Worm (Caenorhabditis elegans): ENCODE results near the gene Y75B12B.1.

Gene Y75B12B.1

ce11 chrV:15189567-15189966 is 5.1 kb downstream of the Y75B12B.1 start, which contains the start of gene cyn-3 (continued):
- TF ChIP-seq nhr-77 (tag; optimal IDR thresholded peaks at IDR 0.05) (peak; percentile 82), nhr-11 (tag; optimal IDR thresholded peaks at IDR 0.05) (peak; percentile 69), zip-2 (tag; optimal IDR thresholded peaks at IDR 0.05) (no peak), vab-7 (GFP tag; IDR thresholded peaks at IDR 0.05) (no peak), mdt-29 (GFP tag; IDR thresholded peaks at IDR 0.05) (0 out of 2 replicates have a peak, but pooled peaks have one; percentile 20), mep-1 (tag; optimal IDR thresholded peaks at IDR 0.05) (peak; percentile 86), nhr-6 (tag; optimal IDR thresholded peaks at IDR 0.05) (peak; percentile 99), aha-1 (tag) (peak; percentile 18), mdl-1 (tag; optimal IDR thresholded peaks at IDR 0.05) (peak in 1 of 2 experiments; percentile 31), unc-62 (GFP tag; optimal IDR thresholded peaks at IDR 0.05 in 1 of 2) (peak in 1 of 2 experiments; percentile 85), unc-62 (tag; optimal IDR thresholded peaks at IDR 0.05) (no peak), lin-38 (GFP tag; IDR thresholded peaks at IDR 0.05) (peak; percentile 98), unc-130 (GFP tag; optimal IDR thresholded peaks at IDR 0.05) (peak; percentile 31), dve-1 (tag; optimal IDR thresholded peaks at IDR 0.05; ENCODE audit: insufficient read depth) (peak; percentile 92), mxl-3 (GFP tag; optimal IDR thresholded peaks at IDR 0.05) (no peak), madf-9 (GFP tag; conservative IDR thresholded peaks at IDR 0.05) (no peak), daf-12 (tag; optimal IDR thresholded peaks at IDR 0.05) (no peak), nhr-111 (GFP tag; optimal IDR thresholded peaks at IDR 0.05) (no peak), rbr-2 (tag; optimal IDR thresholded peaks at IDR 0.05) (peak; percentile 81), ctbp-1 (GFP tag; IDR thresholded peaks at IDR 0.05) (peak; percentile 67), hlh-30 (tag; optimal IDR thresholded peaks at IDR 0.05; ENCODE audit: insufficient read depth) (peak; percentile 79), dmd-6 (GFP tag; IDR thresholded peaks at IDR 0.05) (peak; percentile 66), duxl-1 (tag; optimal IDR thresholded peaks at IDR 0.05; ENCODE audit: poor library complexity) (peak; percentile 51)

ce11 chrV:15190903-15191302 is 6.4 kb downstream of the Y75B12B.1 start, which contains the start of gene Y75B12B.11:
Gene Y75B12B.11, plus strand, starts transcription at chrV:15191296.
- peak; percentile 94 for TF ChIP-seq Y5F2A.4 (GFP tag; optimal IDR thresholded peaks at IDR 0.05)
- TF ChIP-seq nhr-42 (GFP tag; IDR thresholded peaks at IDR 0.05) = peak; percentile 91
- peak; percentile 98 for TF ChIP-seq lim-7 (GFP tag; IDR thresholded peaks at IDR 0.05)
- peak; percentile 95 for TF ChIP-seq spr-1 (tag; optimal IDR thresholded peaks at IDR 0.05)
- no peak for TF ChIP-seq nhr-76 (tag; optimal IDR thresholded peaks at IDR 0.05)
- TF ChIP-seq zfp-3 (GFP tag; conservative IDR thresholded peaks at IDR 0.05) = peak; percentile 92
- peak; percentile 90 for TF ChIP-seq daf-19 (GFP tag; conservative IDR thresholded peaks at IDR 0.05)
- TF ChIP-seq zip-11 (GFP tag; IDR thresholded peaks at IDR 0.05) = peak; percentile 88
- no peak for TF ChIP-seq ceh-82 (tag; optimal IDR thresholded peaks at IDR 0.05)
- TF ChIP-seq ceh-44 (GFP tag; IDR thresholded peaks at IDR 0.05) = peak; percentile 95
- TF ChIP-seq hmg-1.1 (GFP tag; IDR thresholded peaks at IDR 0.05) = peak; percentile 92
- TF ChIP-seq zfp-2 (tag; optimal IDR thresholded peaks at IDR 0.05) = peak; percentile 66
- peak; percentile 77 for TF ChIP-seq T20F7.1 (GFP tag; optimal IDR thresholded peaks at IDR 0.05)
- no peak for TF ChIP-seq fkh-10 (GFP tag; optimal IDR thresholded peaks at IDR 0.05)
- no peak for TF ChIP-seq zag-1 (tag; optimal IDR thresholded peaks at IDR 0.05)
- TF ChIP-seq arid-1 (GFP tag; conservative IDR thresholded peaks at IDR 0.05) = peak; percentile 97
- TF ChIP-seq hlh-11 (tag; optimal IDR thresholded peaks at IDR 0.05) = peak; percentile 76
- peak; percentile 93 for TF ChIP-seq nhr-102 (tag; optimal IDR thresholded peaks at IDR 0.05)
- TF ChIP-seq aly-2 (tag; optimal IDR thresholded peaks at IDR 0.05) = peak; percentile 92
- peak; percentile 84 for TF ChIP-seq duxl-1 (tag; optimal IDR thresholded peaks at IDR 0.05; ENCODE audit: poor library complexity)
- peak; percentile 96 for TF ChIP-seq lin-1 (GFP tag; IDR thresholded peaks at IDR 0.05)
- peak; percentile 78 for TF ChIP-seq hlh-30 (tag; optimal IDR thresholded peaks at IDR 0.05; ENCODE audit: insufficient read depth)
- TF ChIP-seq nhr-6 (tag; optimal IDR thresholded peaks at IDR 0.05) = peak; percentile 96
- peak; percentile 7 for TF ChIP-seq pqm-1 (tag; optimal IDR thresholded peaks at IDR 0.05)
- no peak for TF ChIP-seq ceh-62 (tag; optimal IDR thresholded peaks at IDR 0.05)
- peak; percentile 39 for TF ChIP-seq nhr-10 (tag; optimal IDR thresholded peaks at IDR 0.05)
- peak; percentile 87 for TF ChIP-seq dmd-9 (GFP tag; IDR thresholded peaks at IDR 0.05)
- TF ChIP-seq snpc-1.2 (GFP tag; IDR thresholded peaks at IDR 0.05) = peak; percentile 94
- TF ChIP-seq fos-1 (tag; optimal IDR thresholded peaks at IDR 0.05) = no peak
- TF ChIP-seq rbr-2 (tag; optimal IDR thresholded peaks at IDR 0.05) = peak; percentile 80
- peak; percentile 65 for TF ChIP-seq ceh-32 (tag; optimal IDR thresholded peaks at IDR 0.05; ENCODE audit: poor library complexity)
- no peak for TF ChIP-seq R02D3.7 (tag; optimal IDR thresholded peaks at IDR 0.05)
- peak; percentile 99 for TF ChIP-seq F26F4.8 (GFP tag; conservative IDR thresholded peaks at IDR 0.05)
